Fruit fly (Drosophila melanogaster) whole organism, wandering third instar larva: ENCODE results near the gene CG9107.

Experiments used
- Rel ChIP-seq, 2 experiments: fragments of 200-800 bp; sonication (Bioruptor generic) in 1 of 2; optimal IDR thresholded peaks; 2 replicates in 1 of 2; 3 replicates in 1 of 2; lab custom pipeline; 2016 to 2019; ENCODE audit warnings: mild to moderate bottlenecking in 2 of 2, missing biosample characterization in 2 of 2, missing genetic modification characterization in 2 of 2, moderate library complexity in 1 of 2
- dmrt93B ChIP-seq: fragments of 200-800 bp; sonication (Bioruptor generic); optimal IDR thresholded peaks from 2 replicates; lab custom pipeline; 2018; ENCODE audit warnings: missing biosample characterization, mild to moderate bottlenecking, missing genetic modification characterization
- pan ChIP-seq: fragments of >200 bp; optimal IDR thresholded peaks from 2 replicates; lab custom pipeline; 2017
- tai ChIP-seq: sonication (Bioruptor generic); optimal IDR thresholded peaks from 2 replicates; lab custom pipeline; 2016; ENCODE audit warnings: missing biosample characterization, missing genetic modification characterization

dm6 chr2L:6045484-6045883 is 21.1 kb upstream of the CG9107 start:
- TF ChIP-seq pan (lab: Kevin White, UChicago) (no peak), tai (GFP tag; lab: Kevin White, UChicago) (no peak), dmrt93B (GFP tag; lab: Kevin White, UChicago) (no peak), Rel (GFP tag; optimal IDR thresholded peaks at IDR 0.05; lab: Kevin White, UChicago) (no peak), Rel (tag; optimal IDR thresholded peaks at IDR 0.05; lab: Kevin White, UChicago) (no peak)
